Fruit fly (Drosophila melanogaster) whole organism, embryonic: ENCODE data around the gene CG34353.

ENCODE experiments used
- BEAF-32 ChIP-seq: fragments of 200-800 bp; sonication (Bioruptor generic); optimal IDR thresholded peaks from 3 replicates; lab custom pipeline; 2017; ENCODE audit warnings: missing biosample characterization, missing genetic modification characterization, mild to moderate bottlenecking, moderate library complexity, missing genetic modification reagents
- CG10274 ChIP-seq: fragments of 200-800 bp; sonication (Bioruptor generic); optimal IDR thresholded peaks from 3 replicates; lab custom pipeline; 2017; ENCODE audit warnings: missing biosample characterization, mild to moderate bottlenecking, missing genetic modification characterization
- CG10366 ChIP-seq: fragments of 200-800 bp; sonication (Bioruptor generic); IDR thresholded peaks from 2 replicates; pipeline ENCODE4 v1.3.6; 2022; ENCODE audit warnings: missing biosample characterization, missing genetic modification characterization
- CG10565 ChIP-seq: fragments of 200-800 bp; sonication (Bioruptor generic); optimal IDR thresholded peaks from 3 replicates; lab custom pipeline; 2016; ENCODE audit warnings: missing biosample characterization, mild to moderate bottlenecking, missing genetic modification characterization
- CG11247 ChIP-seq: fragments of 200-800 bp; sonication (Bioruptor generic); IDR thresholded peaks from 2 replicates; pipeline ENCODE4 v1.3.6; 2022; ENCODE audit warnings: missing biosample characterization, missing genetic modification characterization
- CG12659 ChIP-seq: fragments of 200-800 bp; sonication (Bioruptor generic); optimal IDR thresholded peaks from 3 replicates; lab custom pipeline; 2017; ENCODE audit warnings: mild to moderate bottlenecking, missing biosample characterization, missing genetic modification reagents, missing genetic modification characterization
- CG12942 ChIP-seq: fragments of 200-800 bp; sonication (Bioruptor generic); optimal IDR thresholded peaks from 3 replicates; lab custom pipeline; 2016; ENCODE audit warnings: missing biosample characterization, missing genetic modification characterization
- CG15479 ChIP-seq: fragments of 200-800 bp; sonication (Bioruptor generic); optimal IDR thresholded peaks from 3 replicates; lab custom pipeline; 2019; ENCODE audit warnings: missing biosample characterization, mild to moderate bottlenecking, missing genetic modification characterization, moderate library complexity
- CG18619 ChIP-seq: fragments of 200-800 bp; sonication (Bioruptor generic); optimal IDR thresholded peaks from 3 replicates; lab custom pipeline; 2017; ENCODE audit warnings: missing biosample characterization, mild to moderate bottlenecking, missing genetic modification characterization
- CG2199 ChIP-seq: fragments of 200-800 bp; sonication (Bioruptor generic); IDR thresholded peaks from 3 replicates; pipeline ENCODE4 v1.3.6; 2022; ENCODE audit warnings: missing biosample characterization, missing genetic modification characterization
- CG30431 ChIP-seq: fragments of 200-800 bp; sonication (Bioruptor generic); optimal IDR thresholded peaks from 2 replicates; lab custom pipeline; 2017; ENCODE audit warnings: missing biosample characterization, missing genetic modification characterization
- CG34224 ChIP-seq: fragments of 200-800 bp; sonication (Bioruptor generic); IDR thresholded peaks from 3 replicates; pipeline ENCODE4 v1.3.6; 2022; ENCODE audit warnings: missing biosample characterization, missing genetic modification characterization; ENCODE audit not compliant: partially characterized antibody
- CG6683 ChIP-seq: fragments of 200-800 bp; sonication (Bioruptor generic); optimal IDR thresholded peaks from 2 replicates; lab custom pipeline; 2017; ENCODE audit warnings: missing biosample characterization, mild to moderate bottlenecking, missing genetic modification characterization, missing genetic modification reagents
- CG6765 ChIP-seq: fragments of 200-800 bp; sonication (Bioruptor generic); optimal IDR thresholded peaks from 3 replicates; lab custom pipeline; 2017; ENCODE audit warnings: missing biosample characterization, mild to moderate bottlenecking, missing genetic modification characterization
- CG8281 ChIP-seq: fragments of 200-800 bp; sonication (Bioruptor generic); optimal IDR thresholded peaks from 2 replicates; lab custom pipeline; 2018; ENCODE audit warnings: missing biosample characterization, mild to moderate bottlenecking, missing genetic modification characterization, moderate library complexity
- CG8765 ChIP-seq: fragments of 200-800 bp; sonication (Bioruptor generic); IDR thresholded peaks from 2 replicates; pipeline ENCODE4 v1.3.6; 2022; ENCODE audit warnings: missing biosample characterization, missing genetic modification characterization
- CG8944 ChIP-seq: fragments of 200-800 bp; sonication (Bioruptor generic); optimal IDR thresholded peaks from 3 replicates; lab custom pipeline; 2016; ENCODE audit warnings: missing biosample characterization, missing genetic modification characterization
- CkIIα-i1 ChIP-seq: fragments of 200-800 bp; sonication (Bioruptor generic); IDR thresholded peaks from 2 replicates; pipeline ENCODE4 v1.3.6; 2022; ENCODE audit warnings: missing biosample characterization, missing genetic modification characterization
- Dfd ChIP-seq, 2 experiments: fragments of >200 bp; optimal IDR thresholded peaks; 2 replicates each; lab custom pipeline; 2017; ENCODE audit warnings: missing biosample characterization in 2 of 2, missing genetic modification characterization in 2 of 2
- Drgx ChIP-seq: fragments of 200-800 bp; sonication (Bioruptor generic); IDR thresholded peaks from 2 replicates; pipeline ENCODE4 v1.3.6; 2022; ENCODE audit warnings: missing biosample characterization, missing genetic modification characterization
- E2f2 ChIP-seq: fragments of 200-800 bp; sonication (Bioruptor generic); IDR thresholded peaks from 2 replicates; pipeline ENCODE4 v1.3.6; 2022; ENCODE audit warnings: missing biosample characterization, missing genetic modification characterization
- H15 ChIP-seq: fragments of 200-800 bp; sonication (Bioruptor generic); IDR thresholded peaks from 3 replicates; pipeline ENCODE4 v1.3.6; 2022; ENCODE audit warnings: missing biosample characterization, missing genetic modification characterization
- H2.0 ChIP-seq: fragments of 200-800 bp; sonication (Bioruptor generic); IDR thresholded peaks from 2 replicates; pipeline ENCODE4 v1.3.6; 2022; ENCODE audit warnings: missing biosample characterization, missing genetic modification characterization
- Hr3 ChIP-seq: fragments of 200-800 bp; sonication (Bioruptor generic); optimal IDR thresholded peaks from 3 replicates; lab custom pipeline; 2016; ENCODE audit warnings: missing biosample characterization, missing genetic modification characterization
- Kr ChIP-seq: fragments of 200-800 bp; sonication (Bioruptor generic); optimal IDR thresholded peaks from 2 replicates; lab custom pipeline; 2017; ENCODE audit warnings: missing biosample characterization, mild to moderate bottlenecking, missing genetic modification characterization
- Sry-β ChIP-seq: fragments of 200-800 bp; sonication (Bioruptor generic); optimal IDR thresholded peaks from 2 replicates; lab custom pipeline; 2018; ENCODE audit warnings: missing biosample characterization, mild to moderate bottlenecking, missing genetic modification characterization, moderate library complexity
- Sry-δ ChIP-seq: fragments of 200-800 bp; sonication (Bioruptor generic); optimal IDR thresholded peaks from 2 replicates; lab custom pipeline; 2016; ENCODE audit warnings: missing biosample characterization, missing genetic modification characterization
- abd-A ChIP-seq: fragments of 200-800 bp; sonication (Bioruptor generic); optimal IDR thresholded peaks from 3 replicates; lab custom pipeline; 2019; ENCODE audit warnings: missing biosample characterization, mild to moderate bottlenecking, missing genetic modification characterization, moderate library complexity
- ap ChIP-seq: fragments of 200-800 bp; sonication (Bioruptor generic); IDR thresholded peaks from 2 replicates; pipeline ENCODE4 v1.3.6; 2022; ENCODE audit warnings: missing biosample characterization, missing genetic modification characterization
- bowl ChIP-seq: fragments of 200-800 bp; sonication (Bioruptor generic); IDR thresholded peaks from 2 replicates; pipeline ENCODE4 v1.3.6; 2022; ENCODE audit warnings: missing biosample characterization, missing genetic modification characterization
- btn ChIP-seq: fragments of 200-800 bp; sonication (Bioruptor generic); optimal IDR thresholded peaks from 2 replicates; lab custom pipeline; 2016; ENCODE audit warnings: missing biosample characterization, missing genetic modification characterization
- chn ChIP-seq: fragments of 200-800 bp; sonication (Bioruptor generic); optimal IDR thresholded peaks from 2 replicates; lab custom pipeline; 2016; ENCODE audit warnings: missing biosample characterization, missing genetic modification characterization
- dati ChIP-seq: fragments of 200-800 bp; sonication (Bioruptor generic); IDR thresholded peaks from 2 replicates; pipeline ENCODE4 v1.3.6; 2022; ENCODE audit warnings: missing biosample characterization, missing genetic modification characterization
- emc ChIP-seq: fragments of 200-800 bp; sonication (Bioruptor generic); optimal IDR thresholded peaks from 2 replicates; lab custom pipeline; 2016; ENCODE audit warnings: missing biosample characterization, missing genetic modification characterization
- ems ChIP-seq: fragments of 200-800 bp; sonication (Bioruptor generic); optimal IDR thresholded peaks from 3 replicates; lab custom pipeline; 2016; ENCODE audit warnings: missing biosample characterization, missing genetic modification characterization
- eve ChIP-seq, 2 experiments: fragments of >200 bp; optimal IDR thresholded peaks; 2 replicates each; lab custom pipeline; 2017; ENCODE audit warnings: missing biosample characterization in 2 of 2, missing genetic modification characterization in 2 of 2
- exex ChIP-seq: fragments of 200-800 bp; sonication (Bioruptor generic); optimal IDR thresholded peaks from 4 replicates; lab custom pipeline; 2018; ENCODE audit warnings: missing biosample characterization, mild to moderate bottlenecking, missing genetic modification characterization, moderate library complexity
- gsb-n ChIP-seq: fragments of 200-800 bp; sonication (Bioruptor generic); optimal IDR thresholded peaks from 3 replicates; lab custom pipeline; 2018; ENCODE audit warnings: missing biosample characterization, mild to moderate bottlenecking, missing genetic modification characterization
- kay ChIP-seq: fragments of 200-800 bp; sonication (Bioruptor generic); optimal IDR thresholded peaks from 2 replicates; lab custom pipeline; 2016; ENCODE audit warnings: missing biosample characterization, missing genetic modification characterization
- ken ChIP-seq: fragments of 200-800 bp; sonication (Bioruptor generic); IDR thresholded peaks from 3 replicates; pipeline ENCODE4 v1.3.6; 2022; ENCODE audit warnings: missing biosample characterization, missing genetic modification characterization
- lmd ChIP-seq: fragments of 200-800 bp; sonication (Bioruptor generic); IDR thresholded peaks from 2 replicates; pipeline ENCODE4 v1.3.6; 2022; ENCODE audit warnings: missing biosample characterization, missing genetic modification characterization
- onecut ChIP-seq: fragments of 200-800 bp; sonication (Bioruptor generic); IDR thresholded peaks from 2 replicates; pipeline ENCODE4 v1.3.6; 2022; ENCODE audit warnings: missing biosample characterization, missing genetic modification characterization
- otp ChIP-seq: fragments of 200-800 bp; sonication (Bioruptor generic); IDR thresholded peaks from 3 replicates; pipeline ENCODE4, ENCODE4 v1.3.6; 2022; ENCODE audit warnings: missing biosample characterization, missing genetic modification characterization
- p53 ChIP-seq: fragments of 200-800 bp; sonication (Bioruptor generic); optimal IDR thresholded peaks from 2 replicates; lab custom pipeline; 2016; ENCODE audit warnings: missing biosample characterization, missing genetic modification characterization
- repo ChIP-seq: fragments of 200-800 bp; sonication (Bioruptor generic); optimal IDR thresholded peaks from 2 replicates; lab custom pipeline; 2016; ENCODE audit warnings: missing biosample characterization, missing genetic modification characterization
- ro ChIP-seq: fragments of 200-800 bp; sonication (Bioruptor generic); IDR thresholded peaks from 2 replicates; pipeline ENCODE4 v1.3.6; 2022; ENCODE audit warnings: missing biosample characterization, missing genetic modification characterization
- shn ChIP-seq: fragments of 200-800 bp; sonication (Bioruptor generic); optimal IDR thresholded peaks from 3 replicates; lab custom pipeline; 2016; ENCODE audit warnings: missing biosample characterization, missing genetic modification characterization
- slbo ChIP-seq: fragments of 200-800 bp; sonication (Bioruptor generic); IDR thresholded peaks from 2 replicates; pipeline ENCODE4 v1.3.6; 2022; ENCODE audit warnings: missing biosample characterization, missing genetic modification characterization
- slp2 ChIP-seq: fragments of 200-800 bp; sonication (Bioruptor generic); optimal IDR thresholded peaks from 2 replicates; lab custom pipeline; 2016; ENCODE audit warnings: missing biosample characterization, missing genetic modification characterization
- tin ChIP-seq: fragments of 200-800 bp; sonication (Bioruptor generic); optimal IDR thresholded peaks from 3 replicates; lab custom pipeline; 2016; ENCODE audit warnings: missing biosample characterization, missing genetic modification characterization
- tio ChIP-seq: fragments of 200-800 bp; sonication (Bioruptor generic); optimal IDR thresholded peaks from 2 replicates; lab custom pipeline; 2017; ENCODE audit warnings: missing biosample characterization, missing genetic modification characterization, inconsistent platforms
- zfh1 ChIP-seq: fragments of 200-800 bp; sonication (Bioruptor generic); IDR thresholded peaks from 3 replicates; pipeline ENCODE4 v1.3.6; 2022; ENCODE audit warnings: missing biosample characterization, missing genetic modification characterization

CG34353 gene

dm6 chr3R:27948421-27948906 is 42.8 kb upstream of the CG34353 start, which contains the start of gene Gp93 (continued):
- peak; percentile 31 for TF ChIP-seq tin (GFP tag; lab: Kevin White, UChicago)
- no peak for TF ChIP-seq CG10274 (GFP tag; lab: Kevin White, UChicago)
- no peak for TF ChIP-seq Sry-δ
- TF ChIP-seq CG12659 (GFP tag; lab: Kevin White, UChicago) = peak; percentile 46
- TF ChIP-seq dati = no peak
- TF ChIP-seq Hr3 (GFP tag; lab: Kevin White, UChicago) = peak; percentile 58
- no peak for TF ChIP-seq Kr
- peak; percentile 13 for TF ChIP-seq slp2 (GFP tag; lab: Kevin White, UChicago)
- TF ChIP-seq CG6683 = no peak
- TF ChIP-seq H2.0 (GFP tag; lab: Robert Waterston, UW) = peak; percentile 55; the same call in 1 of the 2 replicates
- TF ChIP-seq slbo (GFP tag; lab: Robert Waterston, UW) = peak; percentile 86
- TF ChIP-seq ro (GFP tag; lab: Robert Waterston, UW) = peak; percentile 45; the same call in 1 of the 2 replicates
- no peak for TF ChIP-seq CG10565
- TF ChIP-seq CG12942 = peak; percentile 49
- TF ChIP-seq CG2199 (GFP tag; lab: Robert Waterston, UW) = no peak
- peak; percentile 54 for TF ChIP-seq CG18619 (GFP tag; lab: Kevin White, UChicago)
- no peak for TF ChIP-seq Sry-β
- no peak for TF ChIP-seq kay (GFP tag; lab: Kevin White, UChicago)
- TF ChIP-seq abd-A = no peak
- peak; percentile 15; the same call in 1 of the 2 replicates for TF ChIP-seq onecut
- peak; percentile 71 for TF ChIP-seq CG10366
- no peak for TF ChIP-seq p53 (GFP tag; lab: Kevin White, UChicago)
- TF ChIP-seq ems (GFP tag; lab: Kevin White, UChicago) = peak; percentile 41
- TF ChIP-seq CkIIα-i1 (GFP tag; lab: Robert Waterston, UW) = no peak
- TF ChIP-seq exex (tag; lab: Kevin White, UChicago) = peak; percentile 50
- TF ChIP-seq CG8944 = no peak
- TF ChIP-seq CG11247 = peak; percentile 64
- no peak for TF ChIP-seq CG15479 (GFP tag; lab: Kevin White, UChicago)
- TF ChIP-seq CG8765 (GFP tag; lab: Robert Waterston, UW) = peak; percentile 34; the same call in 1 of the 2 replicates
- no peak for TF ChIP-seq CG8281 (tag; lab: Kevin White, UChicago)
- peak; percentile 2 for TF ChIP-seq chn (GFP tag; lab: Kevin White, UChicago)
- peak; percentile 26; the same call in 1 of the 3 replicates for TF ChIP-seq CG34224 (GFP tag; lab: Robert Waterston, UW)
- TF ChIP-seq shn (GFP tag; lab: Kevin White, UChicago) = no peak
- no peak for TF ChIP-seq emc (GFP tag; lab: Kevin White, UChicago)
- TF ChIP-seq eve (GFP tag; optimal IDR thresholded peaks at IDR 0.05; lab: Kevin White, UChicago) = no peak
- TF ChIP-seq CG30431 (GFP tag; lab: Kevin White, UChicago) = peak; percentile 29
- no peak for TF ChIP-seq Dfd (GFP tag; optimal IDR thresholded peaks at IDR 0.05; lab: Kevin White, UChicago)
- TF ChIP-seq zfh1 = peak; percentile 74; the same call in 2 of the 3 replicates
- peak; percentile 45; the same call in 1 of the 3 replicates for TF ChIP-seq H15 (GFP tag; lab: Robert Waterston, UW)
- no peak for TF ChIP-seq ap
- peak; percentile 34 for TF ChIP-seq CG6765 (GFP tag; lab: Kevin White, UChicago)
- TF ChIP-seq lmd (GFP tag; lab: Robert Waterston, UW) = peak; percentile 66
- TF ChIP-seq btn (GFP tag; lab: Kevin White, UChicago) = no peak
- no peak for TF ChIP-seq tio
- no peak for TF ChIP-seq BEAF-32
- TF ChIP-seq ken (GFP tag; lab: Robert Waterston, UW) = peak; percentile 46; the same call in 1 of the 3 replicates
- peak; percentile 29; the same call in 1 of the 2 replicates for TF ChIP-seq Drgx (GFP tag; lab: Robert Waterston, UW)
- no peak for TF ChIP-seq bowl (GFP tag; lab: Robert Waterston, UW)
- 0 out of 3 replicates have a peak, but pooled peaks have one; percentile 28 for TF ChIP-seq otp (GFP tag; lab: Robert Waterston, UW)
- TF ChIP-seq gsb-n = no peak
- peak; percentile 18 for TF ChIP-seq repo
- TF ChIP-seq E2f2 (GFP tag; lab: Robert Waterston, UW) = peak; percentile 46
